Worm (Caenorhabditis elegans) whole organism, young adult: ENCODE data around the gene rilp-1.

Experiments
- K11D2.4 ChIP-seq: fragments of 200-800 bp; sonication (Bioruptor generic); IDR thresholded peaks from 2 replicates; pipeline ENCODE4 v1.3.6; 2022; ENCODE audit warnings: missing genetic modification reagents, missing genetic modification characterization, missing compliant biosample characterization
- ceh-27 ChIP-seq: fragments of 200-800 bp; sonication (Bioruptor generic); optimal IDR thresholded peaks from 2 replicates; lab custom pipeline; 2018; ENCODE audit warnings: mild to moderate bottlenecking, missing genetic modification characterization, moderate library complexity, missing compliant biosample characterization
- dox-1 ChIP-seq: fragments of 200-800 bp; sonication (Bioruptor generic); IDR thresholded peaks from 2 replicates; pipeline ENCODE4 v1.3.6; 2022; ENCODE audit warnings: missing genetic modification reagents, missing genetic modification characterization, missing compliant biosample characterization
- dpl-1 ChIP-seq: fragments of 150-350 bp; optimal IDR thresholded peaks from 2 replicates; lab custom pipeline; 2014; ENCODE audit warnings: missing biosample characterization, missing genetic modification reagents, missing genetic modification characterization
- madf-3 ChIP-seq: fragments of 200-800 bp; sonication (Bioruptor generic); IDR thresholded peaks from 2 replicates; pipeline ENCODE4 v1.3.6; 2022; ENCODE audit warnings: missing genetic modification reagents, missing genetic modification characterization, missing compliant biosample characterization
- nfya-1 ChIP-seq: sonication (generic microtip); optimal IDR thresholded peaks from 2 replicates; lab custom pipeline; 2017; ENCODE audit warnings: antibody characterized with exemption, missing compliant biosample characterization, missing genetic modification characterization, borderline replicate concordance; ENCODE audit not compliant: insufficient read depth
- nhr-90 ChIP-seq: sonication (generic microtip); optimal IDR thresholded peaks from 2 replicates; lab custom pipeline; 2016; ENCODE audit warnings: missing genotype, mild to moderate bottlenecking, missing genetic modification characterization, missing compliant biosample characterization
- snpc-1.3 ChIP-seq: sonication (generic microtip); optimal IDR thresholded peaks from 2 replicates; lab custom pipeline; 2017; ENCODE audit warnings: missing genetic modification characterization, mild to moderate bottlenecking, missing compliant biosample characterization, antibody characterized with exemption, moderate library complexity, missing genotype, missing genetic modification reagents; ENCODE audit not compliant: insufficient read depth
- snpc-3.4 ChIP-seq: sonication (generic microtip); optimal IDR thresholded peaks from 2 replicates; lab custom pipeline; 2017; ENCODE audit warnings: missing genetic modification characterization, mild to moderate bottlenecking, missing compliant biosample characterization, antibody characterized with exemption, moderate library complexity, missing genotype, missing genetic modification reagents
- sptf-2 ChIP-seq: fragments of 200-800 bp; sonication (Bioruptor generic); optimal IDR thresholded peaks from 2 replicates; lab custom pipeline; 2018; ENCODE audit warnings: mild to moderate bottlenecking, missing genetic modification characterization, missing compliant biosample characterization
- unc-130 ChIP-seq: sonication (generic microtip); optimal IDR thresholded peaks from 2 replicates; lab custom pipeline; 2016; ENCODE audit warnings: missing genetic modification reagents, missing genetic modification characterization, missing compliant biosample characterization
- ztf-28 ChIP-seq: fragments of 200-800 bp; sonication (Bioruptor generic); IDR thresholded peaks from 2 replicates; pipeline ENCODE4 v1.3.6; 2022; ENCODE audit warnings: missing genetic modification reagents, missing genetic modification characterization, missing compliant biosample characterization
- ztf-3 ChIP-seq: fragments of 200-800 bp; sonication (Bioruptor generic); optimal IDR thresholded peaks from 2 replicates; lab custom pipeline; 2018; ENCODE audit warnings: mild to moderate bottlenecking, missing genetic modification characterization, missing compliant biosample characterization

ce11 chrIII:3657479-3657878 is 21.5 kb downstream of the rilp-1 start, which contains the start of gene C46F11.5:
- TF ChIP-seq dpl-1 (GFP tag; lab: Kevin White, UChicago) = no peak
- no peak for TF ChIP-seq nhr-90 (tag; lab: Kevin White, UChicago)
- no peak for TF ChIP-seq snpc-1.3 (tag; lab: Kevin White, UChicago)
- TF ChIP-seq unc-130 (GFP tag; lab: Kevin White, UChicago) = no peak
- TF ChIP-seq snpc-3.4 (tag; lab: Kevin White, UChicago) = no peak
- TF ChIP-seq nfya-1 (tag; lab: Kevin White, UChicago) = no peak
- no peak for TF ChIP-seq madf-3 (GFP tag; lab: Robert Waterston, UW)
- TF ChIP-seq K11D2.4 (GFP tag; lab: Robert Waterston, UW) = no peak
- TF ChIP-seq ztf-28 (GFP tag; lab: Robert Waterston, UW) = no peak
- no peak for TF ChIP-seq dox-1 (GFP tag; lab: Robert Waterston, UW)
- TF ChIP-seq ceh-27 (GFP tag; lab: Kevin White, UChicago) = no peak
- no peak for TF ChIP-seq sptf-2
- TF ChIP-seq ztf-3 (GFP tag; lab: Kevin White, UChicago) = no peak
